Fruit fly (Drosophila melanogaster): ENCODE measurements around the gene pigs.

pigs gene

DNA sequence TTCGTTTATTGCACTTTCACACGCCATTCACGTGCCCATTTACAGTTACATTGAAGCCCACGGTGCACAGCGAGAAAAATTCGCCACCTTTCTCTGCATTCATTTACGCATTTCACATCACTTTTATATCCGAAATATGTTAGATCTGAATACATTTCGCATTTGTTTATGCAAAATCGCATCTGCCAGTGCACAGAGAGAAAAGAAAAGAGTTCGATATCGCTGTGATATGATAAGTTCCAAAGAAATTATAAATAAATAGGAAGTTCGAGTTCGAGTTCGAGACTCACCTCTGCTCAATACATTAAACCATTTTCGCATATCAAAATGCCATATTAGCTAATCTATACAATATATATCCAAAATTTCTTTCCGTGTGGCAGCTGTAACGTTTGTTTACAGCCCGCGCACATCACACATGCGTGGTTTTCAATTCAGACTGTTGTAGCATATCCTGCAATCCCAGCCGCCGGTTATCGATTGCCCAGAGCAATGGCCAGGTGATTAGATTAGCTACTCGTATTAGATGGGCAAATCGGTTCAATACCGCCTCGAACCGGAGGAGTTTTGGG is 56.2 kb downstream of the pigs start:
- TF ChIP-seq woc (GFP tag; optimal IDR thresholded peaks at IDR 0.05) (peak; percentile 80), pan (optimal IDR thresholded peaks at IDR 0.05) (no peak), sv (GFP tag; optimal IDR thresholded peaks at IDR 0.05) (peak; percentile 69), dl (GFP tag; optimal IDR thresholded peaks at IDR 0.05; ENCODE audit: insufficient read depth in 1 of 2, partially characterized antibody in 2 of 2) (no peak), jim (GFP tag; optimal IDR thresholded peaks at IDR 0.05) (no peak), Rel (GFP tag; optimal IDR thresholded peaks at IDR 0.05) (no peak), Rel (tag; optimal IDR thresholded peaks at IDR 0.05) (peak; percentile 24), Hr83 (GFP tag; optimal IDR thresholded peaks at IDR 0.05; ENCODE audit: poor library complexity, severe bottlenecking) (no peak), Dfd (GFP tag; optimal IDR thresholded peaks at IDR 0.05) (no peak), Hr78 (GFP tag; optimal IDR thresholded peaks at IDR 0.05) (no peak), fru (GFP tag; optimal IDR thresholded peaks at IDR 0.05) (peak; percentile 94), psq (GFP tag; optimal IDR thresholded peaks at IDR 0.05) (peak; percentile 76), Mio (GFP tag; optimal IDR thresholded peaks at IDR 0.05) (peak; percentile 13), br (GFP tag; optimal IDR thresholded peaks at IDR 0.05) (peak; percentile 86), ey (GFP tag; optimal IDR thresholded peaks at IDR 0.05) (peak; percentile 86), h (GFP tag; optimal IDR thresholded peaks at IDR 0.05) (peak; percentile 89), tai (GFP tag; optimal IDR thresholded peaks at IDR 0.05) (no peak), Jra (GFP tag; optimal IDR thresholded peaks at IDR 0.05) (peak; percentile 57), CG32264 (GFP tag; optimal IDR thresholded peaks at IDR 0.05) (peak; percentile 73), Hnf4 (GFP tag; optimal IDR thresholded peaks at IDR 0.05) (peak; percentile 83), foxo (GFP tag; optimal IDR thresholded peaks at IDR 0.05) (peak; percentile 2 to 90), Sp1 (GFP tag; optimal IDR thresholded peaks at IDR 0.05) (peak; percentile 88), N (GFP tag; optimal IDR thresholded peaks at IDR 0.05) (no peak), dmrt93B (GFP tag; optimal IDR thresholded peaks at IDR 0.05) (peak; percentile 85), sage (GFP tag; optimal IDR thresholded peaks at IDR 0.05) (peak; percentile 50), dsf (GFP tag; optimal IDR thresholded peaks at IDR 0.05; ENCODE audit: borderline replicate concordance) (no peak), Dif (GFP tag; optimal IDR thresholded peaks at IDR 0.05; ENCODE audit: partially characterized antibody) (no peak), Myc (optimal IDR thresholded peaks at IDR 0.05) (no peak), rgr (GFP tag; optimal IDR thresholded peaks at IDR 0.05) (peak; percentile 86), brk (GFP tag; optimal IDR thresholded peaks at IDR 0.05) (peak; percentile 33), GATAd (GFP tag; optimal IDR thresholded peaks at IDR 0.05) (no peak), lola (GFP tag; optimal IDR thresholded peaks at IDR 0.05) (no peak), CG9705 (GFP tag; optimal IDR thresholded peaks at IDR 0.05) (peak; percentile 61), HLH106 (tag; optimal IDR thresholded peaks at IDR 0.05) (peak; percentile 86), usp (GFP tag; optimal IDR thresholded peaks at IDR 0.05) (no peak), CrebA (GFP tag; optimal IDR thresholded peaks at IDR 0.05; ENCODE audit: borderline replicate concordance) (no peak), Abd-B (GFP tag; optimal IDR thresholded peaks at IDR 0.05) (no peak), Vsx2 (GFP tag; optimal IDR thresholded peaks at IDR 0.05; ENCODE audit: partially characterized antibody) (no peak), OdsH (GFP tag; optimal IDR thresholded peaks at IDR 0.05) (peak; percentile 80)

DNA sequence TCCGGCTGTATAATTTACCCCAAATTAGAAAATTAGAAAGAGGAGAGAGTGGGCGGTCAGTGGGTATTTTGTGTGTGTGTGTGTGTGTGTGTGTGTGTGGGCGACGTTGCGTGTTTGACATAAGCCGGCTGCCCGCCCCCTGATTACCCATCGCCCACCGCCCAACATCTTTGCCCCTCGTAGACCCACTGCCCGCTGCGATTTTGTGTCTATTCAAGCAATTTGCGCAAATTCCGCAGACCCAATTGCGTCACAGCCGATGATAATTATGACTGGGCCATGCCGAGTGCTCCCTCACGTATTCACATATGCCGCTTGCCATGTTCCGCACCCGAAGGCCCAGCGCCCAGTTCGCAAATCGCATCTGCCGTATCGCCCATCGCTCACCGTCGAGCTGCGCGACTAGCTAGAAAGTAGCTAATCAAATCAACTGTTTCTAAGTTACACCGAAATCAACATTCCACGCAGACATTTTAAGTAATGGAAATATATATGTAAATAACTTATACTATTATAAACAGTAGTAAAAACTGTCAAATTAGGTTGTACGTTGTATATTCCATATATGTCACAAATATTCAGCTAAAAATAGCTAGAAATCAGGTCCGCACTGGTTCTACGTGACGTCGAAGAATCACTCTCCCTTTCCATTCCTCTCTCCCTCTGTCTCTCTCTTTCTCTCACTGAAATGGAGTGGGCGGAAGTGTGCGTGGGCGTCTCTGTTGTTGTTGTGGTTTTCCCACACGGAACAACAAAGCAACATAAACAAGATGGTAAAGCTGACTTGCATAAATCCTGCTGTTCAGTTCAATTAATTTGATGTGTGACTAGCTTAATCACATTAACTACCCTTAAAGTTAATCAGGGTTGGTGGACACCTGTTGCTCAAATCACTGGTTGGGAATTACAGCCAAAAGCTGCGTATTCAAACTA is 57.0 kb downstream of the pigs start:
- TF ChIP-seq Myc (optimal IDR thresholded peaks at IDR 0.05) (peak; percentile 96), woc (GFP tag; optimal IDR thresholded peaks at IDR 0.05) (peak; percentile 57), dmrt93B (GFP tag; optimal IDR thresholded peaks at IDR 0.05) (no peak), Dif (GFP tag; optimal IDR thresholded peaks at IDR 0.05; ENCODE audit: partially characterized antibody) (peak; percentile 18), h (GFP tag; optimal IDR thresholded peaks at IDR 0.05) (peak; percentile 55), rgr (GFP tag; optimal IDR thresholded peaks at IDR 0.05) (peak; percentile 40), Rel (GFP tag; optimal IDR thresholded peaks at IDR 0.05) (no peak), Rel (tag; optimal IDR thresholded peaks at IDR 0.05) (peak; percentile 28), brk (GFP tag; optimal IDR thresholded peaks at IDR 0.05) (peak; percentile 52), Hr78 (GFP tag; optimal IDR thresholded peaks at IDR 0.05) (no peak), Vsx2 (GFP tag; optimal IDR thresholded peaks at IDR 0.05; ENCODE audit: partially characterized antibody) (no peak), usp (GFP tag; optimal IDR thresholded peaks at IDR 0.05) (no peak), psq (GFP tag; optimal IDR thresholded peaks at IDR 0.05) (peak; percentile 17), fru (GFP tag; optimal IDR thresholded peaks at IDR 0.05) (peak; percentile 52), Hnf4 (GFP tag; optimal IDR thresholded peaks at IDR 0.05) (peak; percentile 2), Sp1 (GFP tag; optimal IDR thresholded peaks at IDR 0.05) (peak; percentile 69), foxo (GFP tag; optimal IDR thresholded peaks at IDR 0.05) (peak in 1 of 2 experiments; percentile 44), OdsH (GFP tag; optimal IDR thresholded peaks at IDR 0.05) (peak; percentile 36), HLH106 (tag; optimal IDR thresholded peaks at IDR 0.05) (peak; percentile 64), CG9705 (GFP tag; optimal IDR thresholded peaks at IDR 0.05) (peak; percentile 33)
